Worm (Caenorhabditis elegans): ENCODE data around the gene Y54F10AL.1.

DNA sequence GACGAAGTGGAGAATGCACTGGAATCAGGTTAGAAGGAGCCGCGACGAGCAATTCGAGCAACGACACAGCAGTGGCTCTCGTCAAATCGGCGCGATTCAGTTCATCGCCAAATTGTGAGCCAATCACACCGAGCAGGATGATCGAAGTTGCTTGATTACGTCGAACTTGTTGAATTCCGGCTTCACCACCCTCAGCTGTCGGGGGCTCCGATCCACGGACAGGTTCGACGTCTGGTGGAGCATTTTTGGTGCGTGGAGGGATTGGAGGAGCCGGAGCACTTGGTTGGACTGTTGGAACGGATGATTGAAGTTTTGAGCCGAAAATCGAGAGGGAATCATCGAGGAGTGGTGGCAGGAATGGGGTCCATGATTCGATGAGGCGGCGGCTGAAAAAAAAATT is 28.0 kb downstream of the Y54F10AL.1 start:
- no peak for TF ChIP-seq ztf-11 (tag; optimal IDR thresholded peaks at IDR 0.05)
- TF ChIP-seq dmd-4 (tag; optimal IDR thresholded peaks at IDR 0.05): no peak
- no peak for TF ChIP-seq ceh-82 (tag; optimal IDR thresholded peaks at IDR 0.05)
- no peak for TF ChIP-seq skn-1 (tag; optimal IDR thresholded peaks at IDR 0.05)
- TF ChIP-seq Y55F3AM.14 (GFP tag; optimal IDR thresholded peaks at IDR 0.05): no peak

Measured in whole organism, L2 larva.